Worm (Caenorhabditis elegans): Measurements from ENCODE around the gene T14E8.2.

DNA sequence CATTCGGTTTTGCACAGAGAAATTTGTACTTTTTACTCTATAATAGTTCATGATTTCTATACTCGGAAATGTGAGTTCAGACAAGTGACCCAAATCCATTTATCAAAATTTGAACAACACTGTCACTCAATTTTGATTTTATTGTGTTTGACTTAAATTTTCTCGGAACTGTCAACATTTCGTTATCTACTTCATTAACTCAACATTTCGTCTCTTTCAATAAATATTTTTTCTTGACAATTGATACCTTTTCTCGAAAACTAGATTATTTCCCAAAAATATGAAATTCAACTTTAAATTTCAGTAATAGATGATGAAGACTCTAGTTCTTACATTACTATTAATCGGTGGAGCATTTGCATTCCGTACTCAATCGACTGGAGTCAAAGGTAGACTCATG, 32.2 kb upstream of the T14E8.2 start, which contains the start of gene ttr-36:
- TF ChIP-seq blmp-1 (tag; optimal IDR thresholded peaks at IDR 0.05) (no peak), snpc-4 (tag; optimal IDR thresholded peaks at IDR 0.05) (no peak), sptf-1 (tag; optimal IDR thresholded peaks at IDR 0.05) (no peak), lin-13 (tag; optimal IDR thresholded peaks at IDR 0.05) (no peak), unc-39 (tag; optimal IDR thresholded peaks at IDR 0.05) (no peak), pha-4 (tag; optimal IDR thresholded peaks at IDR 0.05) (no peak), mep-1 (tag; optimal IDR thresholded peaks at IDR 0.05) (no peak), elt-3 (tag; optimal IDR thresholded peaks at IDR 0.05) (no peak), ztf-11 (tag; optimal IDR thresholded peaks at IDR 0.05) (no peak), nhr-12 (tag; optimal IDR thresholded peaks at IDR 0.05) (no peak)

All from whole organism, mixed stage, embryonic.